Worm (Caenorhabditis elegans) whole organism, young adult: ENCODE measurements around the gene psa-3.

ENCODE experiments used
- B0019.2 ChIP-seq: fragments of 200-800 bp; sonication (Bioruptor generic); conservative IDR thresholded peaks from 2 replicates; pipeline ENCODE4 v1.3.6; 2022; ENCODE audit warnings: missing genetic modification reagents, missing genetic modification characterization, missing compliant biosample characterization
- B0336.3 ChIP-seq: fragments of 200-800 bp; sonication (Bioruptor generic); IDR thresholded peaks from 2 replicates; pipeline ENCODE4 v1.3.6; 2022; ENCODE audit warnings: missing genetic modification characterization, missing compliant biosample characterization
- C06A6.2 ChIP-seq: fragments of 200-800 bp; sonication (Bioruptor generic); conservative IDR thresholded peaks from 2 replicates; pipeline ENCODE4 v1.3.6; 2022; ENCODE audit warnings: missing genetic modification characterization, missing compliant biosample characterization
- F10E7.11 ChIP-seq: sonication (generic microtip); optimal IDR thresholded peaks from 2 replicates; lab custom pipeline; 2017; ENCODE audit warnings: mild to moderate bottlenecking, missing genetic modification characterization, moderate library complexity, missing compliant biosample characterization
- F33H1.4 ChIP-seq: fragments of 200-800 bp; sonication (Bioruptor generic); IDR thresholded peaks from 2 replicates; pipeline ENCODE4 v1.3.6; 2022; ENCODE audit warnings: missing genetic modification reagents, missing genetic modification characterization, missing compliant biosample characterization
- F39B2.1 ChIP-seq: fragments of 200-800 bp; sonication (Bioruptor generic); IDR thresholded peaks from 2 replicates; pipeline ENCODE4 v1.3.6; 2022; ENCODE audit warnings: missing genetic modification reagents, missing genetic modification characterization, missing compliant biosample characterization
- K12H6.12 ChIP-seq: fragments of 200-800 bp; sonication (Bioruptor generic); optimal IDR thresholded peaks from 2 replicates; lab custom pipeline; 2018; ENCODE audit warnings: mild to moderate bottlenecking, missing genetic modification characterization, missing compliant biosample characterization
- Y53F4B.3 ChIP-seq: fragments of 200-800 bp; sonication (Bioruptor generic); IDR thresholded peaks from 2 replicates; pipeline ENCODE4 v1.3.6; 2022; ENCODE audit warnings: missing genetic modification reagents, missing genetic modification characterization, missing compliant biosample characterization
- Y53G8AR.9 ChIP-seq: fragments of 200-800 bp; sonication (Bioruptor generic); conservative IDR thresholded peaks from 2 replicates; pipeline ENCODE4 v1.3.6; 2022; ENCODE audit warnings: missing genetic modification reagents, missing genetic modification characterization, missing compliant biosample characterization
- Y56A3A.18 ChIP-seq: fragments of 200-800 bp; sonication (Bioruptor generic); IDR thresholded peaks from 2 replicates; pipeline ENCODE4 v1.3.6; 2022; ENCODE audit warnings: missing genetic modification reagents, missing genetic modification characterization, missing compliant biosample characterization
- ZK185.1 ChIP-seq: sonication (generic microtip); optimal IDR thresholded peaks from 2 replicates; lab custom pipeline; 2016; ENCODE audit warnings: mild to moderate bottlenecking, missing genetic modification characterization, missing compliant biosample characterization; ENCODE audit not compliant: poor library complexity, severe bottlenecking
- aptf-3 ChIP-seq: fragments of 200-800 bp; sonication (Bioruptor generic); IDR thresholded peaks from 2 replicates; pipeline ENCODE4 v1.3.6; 2022; ENCODE audit warnings: missing genetic modification characterization, missing compliant biosample characterization
- athp-1 ChIP-seq: sonication (generic microtip); optimal IDR thresholded peaks from 2 replicates; lab custom pipeline; 2017; ENCODE audit warnings: mild to moderate bottlenecking, missing genetic modification characterization, missing compliant biosample characterization
- cebp-1 ChIP-seq, 2 experiments: fragments of 200-800 bp in 1 of 2; sonication (Bioruptor generic) in 1 of 2; sonication (generic microtip) in 1 of 2; IDR thresholded peaks in 1 of 2; optimal IDR thresholded peaks in 1 of 2; 2 replicates each; pipeline versions ENCODE4 v1.3.6 to Lab custom; 2017 to 2022; ENCODE audit warnings: missing compliant biosample characterization in 2 of 2, missing genetic modification characterization in 2 of 2, mild to moderate bottlenecking in 1 of 2, missing genetic modification reagents in 1 of 2, moderate library complexity in 1 of 2
- ceh-27 ChIP-seq: fragments of 200-800 bp; sonication (Bioruptor generic); optimal IDR thresholded peaks from 2 replicates; lab custom pipeline; 2018; ENCODE audit warnings: mild to moderate bottlenecking, missing genetic modification characterization, moderate library complexity, missing compliant biosample characterization
- ceh-79 ChIP-seq: sonication (generic microtip); optimal IDR thresholded peaks from 2 replicates; lab custom pipeline; 2017; ENCODE audit warnings: mild to moderate bottlenecking, missing genetic modification characterization, missing compliant biosample characterization
- ceh-91 ChIP-seq: fragments of 200-800 bp; sonication (Bioruptor generic); IDR thresholded peaks from 2 replicates; pipeline ENCODE4 v1.3.6; 2022; ENCODE audit warnings: missing genetic modification reagents, missing genetic modification characterization, missing compliant biosample characterization
- chd-7 ChIP-seq: sonication (generic microtip); optimal IDR thresholded peaks from 2 replicates; lab custom pipeline; 2016; ENCODE audit warnings: mild to moderate bottlenecking, missing genetic modification characterization, moderate library complexity, missing compliant biosample characterization
- dox-1 ChIP-seq: fragments of 200-800 bp; sonication (Bioruptor generic); IDR thresholded peaks from 2 replicates; pipeline ENCODE4 v1.3.6; 2022; ENCODE audit warnings: missing genetic modification reagents, missing genetic modification characterization, missing compliant biosample characterization
- dpff-1 ChIP-seq: sonication (generic microtip); optimal IDR thresholded peaks from 2 replicates; lab custom pipeline; 2017; ENCODE audit warnings: mild to moderate bottlenecking, missing genetic modification characterization, missing compliant biosample characterization
- efl-1 ChIP-seq: fragments of 150-350 bp; optimal IDR thresholded peaks from 2 replicates; lab custom pipeline; 2014; ENCODE audit warnings: missing biosample characterization, missing genetic modification reagents, missing genetic modification characterization
- egl-44 ChIP-seq: fragments of 200-800 bp; sonication (Bioruptor generic); IDR thresholded peaks from 2 replicates; pipeline ENCODE4 v1.3.6; 2022; ENCODE audit warnings: missing genetic modification reagents, missing genetic modification characterization, missing compliant biosample characterization
- egrh-3 ChIP-seq: fragments of 200-800 bp; sonication (Bioruptor generic); IDR thresholded peaks from 2 replicates; pipeline ENCODE4 v1.3.6; 2022; ENCODE audit warnings: missing genetic modification reagents, missing genetic modification characterization, missing compliant biosample characterization
- let-526 ChIP-seq: fragments of 200-800 bp; sonication (Bioruptor generic); IDR thresholded peaks from 2 replicates; pipeline ENCODE4 v1.3.6; 2022; ENCODE audit warnings: missing genetic modification reagents, missing genetic modification characterization, missing compliant biosample characterization
- let-607 ChIP-seq, 2 experiments: fragments of 200-800 bp in 1 of 2; sonication (Bioruptor generic) in 1 of 2; sonication (generic microtip) in 1 of 2; optimal IDR thresholded peaks; 2 replicates each; lab custom pipeline; 2016 to 2018; ENCODE audit warnings: mild to moderate bottlenecking in 2 of 2, missing compliant biosample characterization in 2 of 2, missing genetic modification characterization in 2 of 2, moderate library complexity in 2 of 2, missing genotype in 1 of 2
- lin-40 ChIP-seq: sonication (generic microtip); optimal IDR thresholded peaks from 2 replicates; lab custom pipeline; 2016; ENCODE audit warnings: missing genetic modification characterization, mild to moderate bottlenecking, missing compliant biosample characterization, missing genotype, missing genetic modification reagents
- madf-10 ChIP-seq: sonication (generic microtip); optimal IDR thresholded peaks from 2 replicates; lab custom pipeline; 2016; ENCODE audit warnings: mild to moderate bottlenecking, missing genetic modification characterization, missing compliant biosample characterization
- madf-6 ChIP-seq: fragments of 200-800 bp; sonication (Bioruptor generic); IDR thresholded peaks from 2 replicates; pipeline ENCODE4 v1.3.6; 2022; ENCODE audit warnings: missing genetic modification reagents, missing genetic modification characterization, missing compliant biosample characterization
- mel-28 ChIP-seq: sonication (generic microtip); optimal IDR thresholded peaks from 2 replicates; lab custom pipeline; 2016; ENCODE audit warnings: borderline replicate concordance, mild to moderate bottlenecking, missing genetic modification characterization, missing compliant biosample characterization
- mes-4 ChIP-seq: sonication (generic microtip); optimal IDR thresholded peaks from 2 replicates; lab custom pipeline; 2016; ENCODE audit warnings: missing genotype, missing genetic modification characterization, missing compliant biosample characterization
- nfyb-1 ChIP-seq: fragments of 200-800 bp; sonication (Bioruptor generic); IDR thresholded peaks from 2 replicates; pipeline ENCODE4 v1.3.6; 2022; ENCODE audit warnings: missing genetic modification reagents, missing genetic modification characterization, missing compliant biosample characterization
- nhr-80 ChIP-seq: sonication (generic microtip); optimal IDR thresholded peaks from 2 replicates; lab custom pipeline; 2016; ENCODE audit warnings: missing genetic modification characterization, missing compliant biosample characterization
- pbrm-1 ChIP-seq: fragments of 200-800 bp; sonication (Bioruptor generic); IDR thresholded peaks from 2 replicates; pipeline ENCODE4 v1.3.6; 2022; ENCODE audit warnings: missing genetic modification reagents, missing genetic modification characterization, missing compliant biosample characterization
- rpc-1 ChIP-seq, 2 experiments: fragments of 150-350 bp in 1 of 2; sonication (generic microtip) in 1 of 2; optimal IDR thresholded peaks; 2 replicates each; lab custom pipeline; 2014 to 2018; ENCODE audit warnings: missing biosample characterization in 1 of 2, missing genetic modification characterization in 1 of 2, missing genetic modification reagents in 1 of 2, missing genotype in 1 of 2
- sptf-2 ChIP-seq: fragments of 200-800 bp; sonication (Bioruptor generic); optimal IDR thresholded peaks from 2 replicates; lab custom pipeline; 2018; ENCODE audit warnings: mild to moderate bottlenecking, missing genetic modification characterization, missing compliant biosample characterization
- tbp1 ChIP-seq: fragments of 200-800 bp; sonication (Bioruptor generic); optimal IDR thresholded peaks from 2 replicates; lab custom pipeline; 2018; ENCODE audit warnings: mild to moderate bottlenecking, missing genetic modification characterization, missing compliant biosample characterization
- unc-62 ChIP-seq: fragments of 150-350 bp; optimal IDR thresholded peaks from 2 replicates; lab custom pipeline; 2014; ENCODE audit warnings: missing biosample characterization, missing genetic modification reagents, missing genetic modification characterization
- zim-3 ChIP-seq: sonication (generic microtip); optimal IDR thresholded peaks from 2 replicates; lab custom pipeline; 2017; ENCODE audit warnings: mild to moderate bottlenecking, missing genetic modification characterization, moderate library complexity, missing compliant biosample characterization
- ztf-22 ChIP-seq: fragments of 200-800 bp; sonication (Bioruptor generic); optimal IDR thresholded peaks from 2 replicates; lab custom pipeline; 2018; ENCODE audit warnings: mild to moderate bottlenecking, missing genetic modification characterization, moderate library complexity, missing compliant biosample characterization
- ztf-25 ChIP-seq: fragments of 200-800 bp; sonication (Bioruptor generic); IDR thresholded peaks from 2 replicates; pipeline ENCODE4 v1.3.6; 2022; ENCODE audit warnings: missing genetic modification reagents, missing genetic modification characterization, missing compliant biosample characterization
- ztf-3 ChIP-seq: fragments of 200-800 bp; sonication (Bioruptor generic); optimal IDR thresholded peaks from 2 replicates; lab custom pipeline; 2018; ENCODE audit warnings: mild to moderate bottlenecking, missing genetic modification characterization, missing compliant biosample characterization
- ztf-6 ChIP-seq: fragments of 200-800 bp; sonication (Bioruptor generic); IDR thresholded peaks from 2 replicates; pipeline ENCODE4 v1.3.6; 2022; ENCODE audit warnings: missing genetic modification reagents, missing genetic modification characterization, missing compliant biosample characterization

The psa-3 gene

ce11 chrX:15365235-15365634, 42.5 kb upstream of the psa-3 start (continued):
- TF ChIP-seq ceh-27 (GFP tag; lab: Kevin White, UChicago) (peak; percentile 82), madf-10 (tag; lab: Kevin White, UChicago) (peak; percentile 76), F10E7.11 (tag; lab: Kevin White, UChicago) (no peak), B0019.2 (no peak), ztf-3 (GFP tag; lab: Kevin White, UChicago) (no peak), madf-6 (GFP tag; lab: Robert Waterston, UW) (no peak), dpff-1 (no peak), ztf-6 (GFP tag; lab: Robert Waterston, UW) (no peak), egl-44 (no peak), ceh-91 (no peak), Y53F4B.3 (GFP tag; lab: Robert Waterston, UW) (no peak), mel-28 (tag; lab: Kevin White, UChicago) (no peak), chd-7 (tag; lab: Kevin White, UChicago) (peak; percentile 60), mes-4 (tag; lab: Kevin White, UChicago) (no peak), C06A6.2 (GFP tag; lab: Robert Waterston, UW) (peak; percentile 75), pbrm-1 (GFP tag; lab: Robert Waterston, UW) (0 out of 2 replicates have a peak, but pooled peaks have one; percentile 47), B0336.3 (GFP tag; lab: Robert Waterston, UW) (no peak), ZK185.1 (tag; lab: Kevin White, UChicago) (peak; percentile 39), ceh-79 (tag; lab: Kevin White, UChicago) (no peak)

ce11 chrX:15365767-15366177, 42.0 kb upstream of the psa-3 start, which contains the start of gene C33A11.2:
Gene C33A11.2, plus strand, starts transcription at chrX:15365992.
- peak; percentile 9 for TF ChIP-seq tbp1 (GFP tag; lab: Kevin White, UChicago)
- peak; percentile 86 for TF ChIP-seq nhr-80 (tag; lab: Kevin White, UChicago)
- no peak for TF ChIP-seq rpc-1 (optimal IDR thresholded peaks at IDR 0.05; lab: Kevin White, UChicago)
- no peak for TF ChIP-seq rpc-1 (tag; optimal IDR thresholded peaks at IDR 0.05; lab: Kevin White, UChicago)
- TF ChIP-seq F33H1.4 (GFP tag; lab: Robert Waterston, UW): no peak
- TF ChIP-seq K12H6.12: no peak
- no peak for TF ChIP-seq lin-40
- TF ChIP-seq athp-1 (tag; lab: Kevin White, UChicago): no peak
- no peak for TF ChIP-seq efl-1 (GFP tag; lab: Kevin White, UChicago)
- TF ChIP-seq F39B2.1 (GFP tag; lab: Robert Waterston, UW): no peak
- TF ChIP-seq ztf-22 (GFP tag; lab: Kevin White, UChicago): no peak
- TF ChIP-seq Y56A3A.18 (GFP tag; lab: Robert Waterston, UW): no peak
- TF ChIP-seq zim-3 (tag; lab: Kevin White, UChicago): no peak
- 0 out of 2 replicates have a peak, but pooled peaks have one; percentile 11 for TF ChIP-seq dox-1
- peak; percentile 59; the same call in 1 of the 2 replicates for TF ChIP-seq let-526 (GFP tag; lab: Robert Waterston, UW)
- peak; percentile 29 for TF ChIP-seq unc-62
- no peak for TF ChIP-seq nfyb-1
- TF ChIP-seq sptf-2: no peak
- TF ChIP-seq egrh-3 (GFP tag; lab: Robert Waterston, UW): no peak
- TF ChIP-seq chd-7 (tag; lab: Kevin White, UChicago): no peak
- 0 out of 2 replicates have a peak, but pooled peaks have one; percentile 39 for TF ChIP-seq cebp-1 (GFP tag; IDR thresholded peaks at IDR 0.05; lab: Robert Waterston, UW)
- TF ChIP-seq cebp-1 (tag; optimal IDR thresholded peaks at IDR 0.05; lab: Kevin White, UChicago): peak; percentile 12
- no peak for TF ChIP-seq let-607 (tag; optimal IDR thresholded peaks at IDR 0.05; lab: Kevin White, UChicago)
- TF ChIP-seq aptf-3 (GFP tag; lab: Robert Waterston, UW): no peak
- no peak for TF ChIP-seq ztf-25 (GFP tag; lab: Robert Waterston, UW)
- no peak for TF ChIP-seq Y53G8AR.9
